Worm (Caenorhabditis elegans) whole organism, young adult: Measurements from ENCODE around the gene Y53G8AR.8.

ENCODE experiments used
- F37B4.10 ChIP-seq: fragments of 200-800 bp; sonication (Bioruptor generic); IDR thresholded peaks from 2 replicates; pipeline ENCODE4 v1.3.6; 2022; ENCODE audit warnings: missing genetic modification characterization, missing compliant biosample characterization
- F49E8.2 ChIP-seq: sonication (generic microtip); optimal IDR thresholded peaks from 3 replicates; lab custom pipeline; 2017; ENCODE audit warnings: missing genetic modification characterization, mild to moderate bottlenecking, missing compliant biosample characterization, antibody characterized with exemption, moderate library complexity; ENCODE audit not compliant: insufficient read depth
- dpl-1 ChIP-seq: fragments of 150-350 bp; optimal IDR thresholded peaks from 2 replicates; lab custom pipeline; 2014; ENCODE audit warnings: missing biosample characterization, missing genetic modification reagents, missing genetic modification characterization
- nhr-90 ChIP-seq: sonication (generic microtip); optimal IDR thresholded peaks from 2 replicates; lab custom pipeline; 2016; ENCODE audit warnings: missing genotype, mild to moderate bottlenecking, missing genetic modification characterization, missing compliant biosample characterization
- rec-8 ChIP-seq, 2 experiments: sonication (generic microtip); optimal IDR thresholded peaks; 2 replicates each; lab custom pipeline; 2016; ENCODE audit warnings: mild to moderate bottlenecking in 2 of 2, missing genetic modification characterization in 2 of 2, missing genetic modification reagents in 2 of 2, missing genotype in 2 of 2, missing biosample characterization in 1 of 2, missing compliant biosample characterization in 1 of 2, moderate library complexity in 1 of 2
- snpc-1.3 ChIP-seq: sonication (generic microtip); optimal IDR thresholded peaks from 2 replicates; lab custom pipeline; 2017; ENCODE audit warnings: missing genetic modification characterization, mild to moderate bottlenecking, missing compliant biosample characterization, antibody characterized with exemption, moderate library complexity, missing genotype, missing genetic modification reagents; ENCODE audit not compliant: insufficient read depth
- snpc-3.4 ChIP-seq: sonication (generic microtip); optimal IDR thresholded peaks from 2 replicates; lab custom pipeline; 2017; ENCODE audit warnings: missing genetic modification characterization, mild to moderate bottlenecking, missing compliant biosample characterization, antibody characterized with exemption, moderate library complexity, missing genotype, missing genetic modification reagents

DNA sequence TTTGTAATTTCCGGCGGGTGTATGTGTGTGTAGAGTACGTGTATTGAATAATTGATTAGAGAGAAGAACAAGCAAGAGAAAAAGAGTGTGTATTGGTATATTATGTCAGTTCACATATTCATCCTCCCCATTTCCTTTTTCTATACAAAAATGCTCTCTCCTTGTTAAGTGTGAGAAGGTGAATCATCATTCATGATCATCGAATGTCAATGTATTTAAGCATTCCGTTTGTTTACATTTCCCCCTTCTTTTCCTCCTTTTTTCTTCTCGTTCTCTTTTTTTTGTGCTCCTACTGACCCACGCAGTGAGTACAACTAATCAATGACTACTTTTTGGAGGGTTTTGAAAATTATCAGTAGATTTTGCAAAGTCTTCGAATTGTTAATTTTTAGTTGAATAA lies 49.3 kb upstream of the Y53G8AR.8 start:
- no peak for TF ChIP-seq nhr-90 (tag; lab: Kevin White, UChicago)
- no peak for TF ChIP-seq rec-8 (tag; optimal IDR thresholded peaks at IDR 0.05; lab: Kevin White, UChicago)
- no peak for TF ChIP-seq snpc-3.4
- no peak for TF ChIP-seq dpl-1 (GFP tag; lab: Kevin White, UChicago)
- TF ChIP-seq F49E8.2 = no peak
- no peak for TF ChIP-seq snpc-1.3
- TF ChIP-seq F37B4.10 (GFP tag; lab: Robert Waterston, UW) = no peak
